Fruit fly (Drosophila melanogaster) whole organism, embryonic: ENCODE measurements around the gene CG13012.

Source experiments
- Atf6 ChIP-seq: fragments of 200-800 bp; sonication (Bioruptor generic); IDR thresholded peaks from 2 replicates; pipeline ENCODE4 v1.3.6; 2022; ENCODE audit warnings: missing biosample characterization, missing genetic modification characterization
- B-H1 ChIP-seq: fragments of 200-800 bp; sonication (Bioruptor generic); IDR thresholded peaks from 3 replicates; pipeline ENCODE4 v1.3.6; 2022; ENCODE audit warnings: missing biosample characterization, missing genetic modification characterization
- BtbVII ChIP-seq: fragments of 200-800 bp; sonication (Bioruptor generic); optimal IDR thresholded peaks from 3 replicates; lab custom pipeline; 2017; ENCODE audit warnings: missing biosample characterization, mild to moderate bottlenecking, missing genetic modification characterization
- C15 ChIP-seq: fragments of 200-800 bp; sonication (Bioruptor generic); IDR thresholded peaks from 3 replicates; pipeline ENCODE4 v1.3.6; 2022; ENCODE audit warnings: missing biosample characterization, missing genetic modification characterization
- CG10267 ChIP-seq: fragments of 200-800 bp; sonication (Bioruptor generic); optimal IDR thresholded peaks from 2 replicates; lab custom pipeline; 2018; ENCODE audit warnings: missing biosample characterization, mild to moderate bottlenecking, missing genetic modification characterization, moderate library complexity
- CG10959 ChIP-seq: fragments of 200-800 bp; sonication (Bioruptor generic); IDR thresholded peaks from 2 replicates; pipeline ENCODE4 v1.3.6; 2022; ENCODE audit warnings: missing biosample characterization, missing genetic modification characterization
- CG10979 ChIP-seq: fragments of 200-800 bp; sonication (Bioruptor generic); optimal IDR thresholded peaks from 2 replicates; lab custom pipeline; 2018; ENCODE audit warnings: missing biosample characterization, mild to moderate bottlenecking, missing genetic modification characterization, moderate library complexity
- CG11085 ChIP-seq: fragments of 200-800 bp; sonication (Bioruptor generic); IDR thresholded peaks from 2 replicates; pipeline ENCODE4 v1.3.6; 2022; ENCODE audit warnings: missing biosample characterization, missing genetic modification characterization
- CG11398 ChIP-seq: fragments of 200-800 bp; sonication (Bioruptor generic); optimal IDR thresholded peaks from 2 replicates; lab custom pipeline; 2016; ENCODE audit warnings: missing biosample characterization, missing genetic modification characterization
- CG12769 ChIP-seq: fragments of 200-800 bp; sonication (Bioruptor generic); optimal IDR thresholded peaks from 2 replicates; lab custom pipeline; 2019; ENCODE audit warnings: missing biosample characterization, mild to moderate bottlenecking, missing genetic modification characterization, moderate library complexity
- CG13123 ChIP-seq: fragments of 200-800 bp; sonication (Bioruptor generic); optimal IDR thresholded peaks from 2 replicates; lab custom pipeline; 2016; ENCODE audit warnings: missing biosample characterization, missing genetic modification characterization
- CG14860 ChIP-seq: fragments of 200-800 bp; sonication (Bioruptor generic); IDR thresholded peaks from 3 replicates; pipeline ENCODE4 v1.3.6; 2022; ENCODE audit warnings: missing biosample characterization, missing genetic modification characterization; ENCODE audit not compliant: partially characterized antibody
- CG17612 ChIP-seq: fragments of 200-800 bp; sonication (Bioruptor generic); IDR thresholded peaks from 2 replicates; pipeline ENCODE4 v1.3.6; 2022; ENCODE audit warnings: missing biosample characterization, missing genetic modification characterization
- CG18476 ChIP-seq: fragments of 200-800 bp; sonication (Bioruptor generic); optimal IDR thresholded peaks from 2 replicates; lab custom pipeline; 2016; ENCODE audit warnings: missing biosample characterization, mild to moderate bottlenecking, missing genetic modification characterization
- CG2202 ChIP-seq: fragments of 200-800 bp; sonication (Bioruptor generic); optimal IDR thresholded peaks from 2 replicates; lab custom pipeline; 2018; ENCODE audit warnings: missing biosample characterization, mild to moderate bottlenecking, missing genetic modification characterization
- CG31224 ChIP-seq: fragments of 200-800 bp; sonication (Bioruptor generic); IDR thresholded peaks from 2 replicates; pipeline ENCODE4 v1.3.6; 2022; ENCODE audit warnings: missing biosample characterization, missing genetic modification characterization
- CG31365 ChIP-seq: fragments of 200-800 bp; sonication (Bioruptor generic); optimal IDR thresholded peaks from 2 replicates; lab custom pipeline; 2018; ENCODE audit warnings: missing biosample characterization, mild to moderate bottlenecking, missing genetic modification characterization
- CG33557 ChIP-seq: fragments of 200-800 bp; sonication (Bioruptor generic); optimal IDR thresholded peaks from 2 replicates; lab custom pipeline; 2019; ENCODE audit warnings: missing biosample characterization, mild to moderate bottlenecking, missing genetic modification characterization, moderate library complexity
- CG3995 ChIP-seq: fragments of 200-800 bp; sonication (Bioruptor generic); optimal IDR thresholded peaks from 3 replicates; lab custom pipeline; 2016; ENCODE audit warnings: missing biosample characterization, missing genetic modification characterization
- CG43689 ChIP-seq: fragments of 200-800 bp; sonication (Bioruptor generic); IDR thresholded peaks from 2 replicates; pipeline ENCODE4 v1.3.6; 2022; ENCODE audit warnings: missing biosample characterization, missing genetic modification characterization
- CG4707 ChIP-seq: fragments of 200-800 bp; sonication (Bioruptor generic); optimal IDR thresholded peaks from 2 replicates; lab custom pipeline; 2018; ENCODE audit warnings: missing biosample characterization, mild to moderate bottlenecking, missing genetic modification characterization, moderate library complexity
- CG5245 ChIP-seq: fragments of 200-800 bp; sonication (Bioruptor generic); optimal IDR thresholded peaks from 3 replicates; lab custom pipeline; 2016; ENCODE audit warnings: missing biosample characterization, missing genetic modification characterization
- CG7745 ChIP-seq: fragments of 200-800 bp; sonication (Bioruptor generic); optimal IDR thresholded peaks from 2 replicates; lab custom pipeline; 2018; ENCODE audit warnings: missing biosample characterization, mild to moderate bottlenecking, missing genetic modification characterization, moderate library complexity
- CG8478 ChIP-seq: fragments of >200 bp; optimal IDR thresholded peaks from 2 replicates; lab custom pipeline; 2018
- CrebB ChIP-seq: fragments of 200-800 bp; sonication (Bioruptor generic); optimal IDR thresholded peaks from 3 replicates; lab custom pipeline; 2018; ENCODE audit warnings: missing biosample characterization, mild to moderate bottlenecking, missing genetic modification characterization
- GATAe ChIP-seq: fragments of 200-800 bp; sonication (Bioruptor generic); conservative IDR thresholded peaks from 2 replicates; pipeline ENCODE4 v1.3.6; 2022; ENCODE audit warnings: missing biosample characterization, missing genetic modification characterization
- Gsc ChIP-seq: fragments of 200-800 bp; sonication (Bioruptor generic); IDR thresholded peaks from 2 replicates; pipeline ENCODE4 v1.3.6; 2022; ENCODE audit warnings: missing biosample characterization, missing genetic modification characterization
- Mes4 ChIP-seq: fragments of 200-800 bp; sonication (Bioruptor generic); optimal IDR thresholded peaks from 2 replicates; lab custom pipeline; 2016; ENCODE audit warnings: missing biosample characterization, missing genetic modification characterization
- NK7.1 ChIP-seq: fragments of 200-800 bp; sonication (Bioruptor generic); optimal IDR thresholded peaks from 3 replicates; lab custom pipeline; 2016; ENCODE audit warnings: missing biosample characterization, missing genetic modification characterization
- NfI ChIP-seq: fragments of 200-800 bp; sonication (Bioruptor generic); optimal IDR thresholded peaks from 3 replicates; lab custom pipeline; 2018; ENCODE audit warnings: missing biosample characterization, mild to moderate bottlenecking, missing genetic modification characterization, moderate library complexity
- Optix ChIP-seq: fragments of 200-800 bp; sonication (Bioruptor generic); IDR thresholded peaks from 3 replicates; pipeline ENCODE4 v1.3.6; 2022; ENCODE audit warnings: missing biosample characterization, missing genetic modification characterization
- PHDP ChIP-seq: fragments of 200-800 bp; sonication (Bioruptor generic); optimal IDR thresholded peaks from 3 replicates; lab custom pipeline; 2018; ENCODE audit warnings: missing biosample characterization, mild to moderate bottlenecking, missing genetic modification characterization, moderate library complexity
- Ravus ChIP-seq: fragments of 200-800 bp; sonication (Bioruptor generic); IDR thresholded peaks from 2 replicates; pipeline ENCODE4 v1.3.6; 2022; ENCODE audit warnings: missing biosample characterization, missing genetic modification characterization
- Rfx ChIP-seq: fragments of 200-800 bp; sonication (Bioruptor generic); IDR thresholded peaks from 2 replicates; pipeline ENCODE4 v1.3.6; 2022; ENCODE audit warnings: missing biosample characterization, missing genetic modification characterization
- Six4 ChIP-seq: fragments of 200-800 bp; sonication (Bioruptor generic); optimal IDR thresholded peaks from 2 replicates; lab custom pipeline; 2016; ENCODE audit warnings: missing biosample characterization, missing genetic modification characterization
- Taf1 ChIP-seq: fragments of 200-800 bp; sonication (Bioruptor generic); IDR thresholded peaks from 2 replicates; pipeline ENCODE4 v1.3.6; 2022; ENCODE audit warnings: missing biosample characterization, missing genetic modification characterization
- Tbp ChIP-seq: fragments of >200 bp; optimal IDR thresholded peaks from 2 replicates; lab custom pipeline; 2018; ENCODE audit warnings: missing biosample characterization, missing genetic modification characterization
- ab ChIP-seq: fragments of 200-800 bp; sonication (Bioruptor generic); optimal IDR thresholded peaks from 2 replicates; lab custom pipeline; 2016; ENCODE audit warnings: missing biosample characterization, missing genetic modification characterization
- cg ChIP-seq: fragments of 200-800 bp; sonication (Bioruptor generic); optimal IDR thresholded peaks from 3 replicates; lab custom pipeline; 2019; ENCODE audit warnings: missing biosample characterization, mild to moderate bottlenecking, missing genetic modification characterization, moderate library complexity
- chm ChIP-seq: fragments of 200-800 bp; sonication (Bioruptor generic); IDR thresholded peaks from 2 replicates; pipeline ENCODE4 v1.3.6; 2022; ENCODE audit warnings: missing biosample characterization, missing genetic modification characterization
- da ChIP-seq: fragments of 200-800 bp; sonication (Bioruptor generic); optimal IDR thresholded peaks from 2 replicates; lab custom pipeline; 2016; ENCODE audit warnings: missing biosample characterization, missing genetic modification characterization
- dpn ChIP-seq, 2 experiments: fragments of 200-800 bp; sonication (Bioruptor generic); optimal IDR thresholded peaks; 3 replicates each; lab custom pipeline; 2016; ENCODE audit warnings: missing biosample characterization in 2 of 2, missing genetic modification characterization in 2 of 2
- dysf ChIP-seq: fragments of 200-800 bp; sonication (Bioruptor generic); IDR thresholded peaks from 3 replicates; pipeline ENCODE4 v1.3.6; 2022; ENCODE audit warnings: missing biosample characterization, missing genetic modification characterization
- eyg ChIP-seq: fragments of 200-800 bp; sonication (Bioruptor generic); optimal IDR thresholded peaks from 3 replicates; lab custom pipeline; 2016; ENCODE audit warnings: missing biosample characterization, missing genetic modification characterization
- fd3F ChIP-seq: fragments of 200-800 bp; sonication (Bioruptor generic); optimal IDR thresholded peaks from 2 replicates; lab custom pipeline; 2018; ENCODE audit warnings: missing biosample characterization, mild to moderate bottlenecking, missing genetic modification characterization, moderate library complexity
- grau ChIP-seq: fragments of 200-800 bp; optimal IDR thresholded peaks from 3 replicates; lab custom pipeline; 2019; ENCODE audit warnings: missing biosample characterization, mild to moderate bottlenecking, missing genetic modification characterization, moderate library complexity
- ham ChIP-seq: fragments of 200-800 bp; sonication (Bioruptor generic); IDR thresholded peaks from 2 replicates; pipeline ENCODE4 v1.3.6; 2022; ENCODE audit warnings: missing biosample characterization, missing genetic modification characterization
- lilli ChIP-seq: fragments of 200-800 bp; sonication (Bioruptor generic); optimal IDR thresholded peaks from 3 replicates; lab custom pipeline; 2016; ENCODE audit warnings: missing biosample characterization, missing genetic modification characterization
- nerfin-2 ChIP-seq: fragments of 200-800 bp; sonication (Bioruptor generic); IDR thresholded peaks from 2 replicates; pipeline ENCODE4 v1.3.6; 2022; ENCODE audit warnings: missing biosample characterization, missing genetic modification characterization; ENCODE audit not compliant: partially characterized antibody
- slbo ChIP-seq: fragments of 200-800 bp; sonication (Bioruptor generic); IDR thresholded peaks from 2 replicates; pipeline ENCODE4 v1.3.6; 2022; ENCODE audit warnings: missing biosample characterization, missing genetic modification characterization
- slou ChIP-seq: fragments of 200-800 bp; sonication (Bioruptor generic); optimal IDR thresholded peaks from 3 replicates; lab custom pipeline; 2016; ENCODE audit warnings: missing biosample characterization, missing genetic modification characterization
- twi ChIP-seq: fragments of 200-800 bp; optimal IDR thresholded peaks from 2 replicates; lab custom pipeline; 2019; ENCODE audit warnings: missing biosample characterization, mild to moderate bottlenecking, missing genetic modification characterization, moderate library complexity
- usp ChIP-seq: fragments of >200 bp; optimal IDR thresholded peaks from 2 replicates; lab custom pipeline; 2017; ENCODE audit warnings: missing biosample characterization, missing genetic modification characterization
- vvl ChIP-seq: fragments of 200-800 bp; sonication (Bioruptor generic); IDR thresholded peaks from 2 replicates; pipeline ENCODE4 v1.3.6; 2022; ENCODE audit warnings: missing biosample characterization, missing genetic modification characterization

The CG13012 gene

dm6 chrX:16651098-16651497, 25.5 kb downstream of the CG13012 start, which contains the start of the genes CG32573 and CG42512 (continued):
- TF ChIP-seq CG10979 (tag; lab: Kevin White, UChicago) (no peak), CrebB (tag; lab: Kevin White, UChicago) (no peak), CG13123 (GFP tag; lab: Kevin White, UChicago) (no peak), fd3F (GFP tag; lab: Kevin White, UChicago) (no peak), nerfin-2 (GFP tag; lab: Robert Waterston, UW) (peak; percentile 65; the same call in 1 of the 2 replicates), CG43689 (GFP tag; lab: Robert Waterston, UW) (no peak), CG14860 (peak; percentile 38; the same call in 1 of the 3 replicates), CG33557 (no peak), CG2202 (tag; lab: Kevin White, UChicago) (no peak), Six4 (no peak), CG10959 (GFP tag; lab: Robert Waterston, UW) (no peak), CG4707 (GFP tag; lab: Kevin White, UChicago) (no peak), grau (tag; lab: Kevin White, UChicago) (no peak), C15 (GFP tag; lab: Robert Waterston, UW) (no peak), Taf1 (GFP tag; lab: Robert Waterston, UW) (no peak), CG8478 (lab: Kevin White, UChicago) (no peak), dpn (GFP tag; optimal IDR thresholded peaks at IDR 0.05; lab: Kevin White, UChicago) (no peak), NK7.1 (GFP tag; lab: Kevin White, UChicago) (no peak), BtbVII (no peak), CG12769 (tag; lab: Kevin White, UChicago) (no peak), CG17612 (GFP tag; lab: Robert Waterston, UW) (no peak), ab (GFP tag; lab: Kevin White, UChicago) (no peak), slbo (GFP tag; lab: Robert Waterston, UW) (no peak), CG11398 (GFP tag; lab: Kevin White, UChicago) (no peak), CG10267 (peak; percentile 91), Tbp (GFP tag; lab: Kevin White, UChicago) (no peak), CG31365 (tag; lab: Kevin White, UChicago) (no peak), Ravus (GFP tag; lab: Robert Waterston, UW) (no peak), Atf6 (GFP tag; lab: Robert Waterston, UW) (no peak), CG31224 (no peak), lilli (GFP tag; lab: Kevin White, UChicago) (no peak), Rfx (GFP tag; lab: Robert Waterston, UW) (no peak), chm (no peak), NfI (GFP tag; lab: Kevin White, UChicago) (no peak), usp (GFP tag; lab: Kevin White, UChicago) (no peak), CG5245 (GFP tag; lab: Kevin White, UChicago) (no peak), CG18476 (GFP tag; lab: Kevin White, UChicago) (no peak), GATAe (GFP tag; lab: Robert Waterston, UW) (no peak), B-H1 (GFP tag; lab: Robert Waterston, UW) (no peak), dysf (GFP tag; lab: Robert Waterston, UW) (no peak), PHDP (no peak), CG11085 (GFP tag; lab: Robert Waterston, UW) (no peak), vvl (GFP tag; lab: Robert Waterston, UW) (no peak), slou (GFP tag; lab: Kevin White, UChicago) (no peak), twi (tag; lab: Kevin White, UChicago) (no peak), ham (GFP tag; lab: Robert Waterston, UW) (no peak), CG3995 (GFP tag; lab: Kevin White, UChicago) (peak; percentile 26), eyg (GFP tag; lab: Kevin White, UChicago) (no peak), Mes4 (GFP tag; lab: Kevin White, UChicago) (no peak), CG7745 (tag; lab: Kevin White, UChicago) (no peak), da (no peak), Gsc (GFP tag; lab: Robert Waterston, UW) (no peak), Optix (GFP tag; lab: Robert Waterston, UW) (no peak), cg (GFP tag; lab: Kevin White, UChicago) (no peak)
